Worm (Caenorhabditis elegans) whole organism, late embryonic: ENCODE results near the gene unc-9.

Source experiments
- K02D7.2 ChIP-seq: sonication (generic microtip); optimal IDR thresholded peaks from 2 replicates; lab custom pipeline; 2017; ENCODE audit warnings: mild to moderate bottlenecking, missing genetic modification characterization, missing compliant biosample characterization
- ceh-14 ChIP-seq: sonication (generic microtip); optimal IDR thresholded peaks from 2 replicates; lab custom pipeline; 2016; ENCODE audit warnings: missing genotype, missing genetic modification characterization, missing compliant biosample characterization
- ceh-22 ChIP-seq: sonication (generic microtip); optimal IDR thresholded peaks from 2 replicates; lab custom pipeline; 2017; ENCODE audit warnings: missing biosample characterization, missing genetic modification characterization
- ceh-34 ChIP-seq: sonication (generic microtip); optimal IDR thresholded peaks from 2 replicates; lab custom pipeline; 2016; ENCODE audit warnings: mild to moderate bottlenecking, missing genetic modification characterization, missing compliant biosample characterization
- elt-2 ChIP-seq: sonication (generic microtip); optimal IDR thresholded peaks from 2 replicates; lab custom pipeline; 2016; ENCODE audit warnings: missing genetic modification reagents, missing genetic modification characterization, missing compliant biosample characterization
- nhr-11 ChIP-seq: fragments of 150-350 bp; optimal IDR thresholded peaks from 2 replicates; lab custom pipeline; 2014; ENCODE audit warnings: missing biosample characterization, missing genetic modification characterization
- pha-2 ChIP-seq: sonication (generic microtip); optimal IDR thresholded peaks from 2 replicates; lab custom pipeline; 2017; ENCODE audit warnings: mild to moderate bottlenecking, missing genetic modification characterization, missing compliant biosample characterization
- pha-4 ChIP-seq: fragments of 150-350 bp; optimal IDR thresholded peaks from 2 replicates; lab custom pipeline; 2018; ENCODE audit warnings: missing biosample characterization, missing genetic modification reagents, missing genetic modification characterization
- pqm-1 ChIP-seq: sonication (generic microtip); optimal IDR thresholded peaks from 2 replicates; lab custom pipeline; 2016; ENCODE audit warnings: missing genetic modification characterization, missing compliant biosample characterization
- tbx-2 ChIP-seq: sonication (generic microtip); optimal IDR thresholded peaks from 2 replicates; lab custom pipeline; 2016; ENCODE audit warnings: missing genetic modification characterization, missing compliant biosample characterization
- unc-3 ChIP-seq, 2 experiments: fragments of 200-800 bp in 1 of 2; sonication (Bioruptor generic) in 1 of 2; sonication (generic microtip) in 1 of 2; conservative IDR thresholded peaks in 1 of 2; optimal IDR thresholded peaks in 1 of 2; 2 replicates each; pipeline versions ENCODE4 v1.3.6 to Lab custom; 2016 to 2022; ENCODE audit warnings: missing compliant biosample characterization in 2 of 2, missing genetic modification characterization in 2 of 2, missing genetic modification reagents in 1 of 2
- unc-42 ChIP-seq: sonication (generic microtip); optimal IDR thresholded peaks from 2 replicates; lab custom pipeline; 2016; ENCODE audit warnings: missing genotype, missing genetic modification characterization, missing compliant biosample characterization

ce11 chrX:13157112-13157768 is 44.3 kb upstream of the unc-9 start:
- no peak for TF ChIP-seq pha-2 (tag; lab: Kevin White, UChicago)
- no peak for TF ChIP-seq elt-2 (tag; lab: Kevin White, UChicago)
- no peak for TF ChIP-seq pha-4
- no peak for TF ChIP-seq unc-42
- TF ChIP-seq nhr-11: no peak
- no peak for TF ChIP-seq unc-3 (GFP tag; conservative IDR thresholded peaks at IDR 0.05; lab: Robert Waterston, UW)
- TF ChIP-seq unc-3 (tag; optimal IDR thresholded peaks at IDR 0.05; lab: Kevin White, UChicago): no peak
- TF ChIP-seq tbx-2 (tag; lab: Kevin White, UChicago): no peak
- no peak for TF ChIP-seq pqm-1 (tag; lab: Kevin White, UChicago)
- no peak for TF ChIP-seq ceh-22 (tag; lab: Kevin White, UChicago)
- no peak for TF ChIP-seq K02D7.2 (tag; lab: Kevin White, UChicago)
- no peak for TF ChIP-seq ceh-14
- no peak for TF ChIP-seq ceh-34
